Worm (Caenorhabditis elegans): Measurements from ENCODE around the gene Y54F10BM.12.

The Y54F10BM.12 gene

DNA sequence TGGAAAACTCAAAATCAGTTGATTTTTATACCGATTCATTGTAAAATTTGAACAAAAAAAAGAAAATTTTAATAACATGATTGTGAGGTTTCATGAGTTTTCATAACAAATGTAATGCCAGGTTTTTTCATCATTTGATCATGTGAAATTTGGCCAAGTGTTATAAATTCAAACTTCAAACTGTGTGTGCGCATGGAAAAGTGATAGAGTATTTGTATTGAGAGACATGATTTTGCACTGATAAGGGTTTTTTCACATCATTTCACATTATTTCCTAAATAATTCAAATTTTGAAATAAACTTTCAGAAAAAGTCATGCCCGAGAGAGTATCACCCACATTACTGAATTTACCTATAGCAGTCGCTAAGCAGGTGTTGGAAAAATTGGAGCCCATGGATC lies 38.3 kb downstream of the Y54F10BM.12 start, which contains the start of gene fbxa-219:
Gene fbxa-219 (plus strand): TSS at position 277 of the 400 bp plus-strand sequence.
- TF ChIP-seq cog-1 (tag; optimal IDR thresholded peaks at IDR 0.05) (no peak), T22C8.4 (GFP tag; IDR thresholded peaks at IDR 0.05) (no peak), flt-1 (GFP tag; IDR thresholded peaks at IDR 0.05) (no peak), tab-1 (GFP tag; IDR thresholded peaks at IDR 0.05) (no peak)

DNA sequence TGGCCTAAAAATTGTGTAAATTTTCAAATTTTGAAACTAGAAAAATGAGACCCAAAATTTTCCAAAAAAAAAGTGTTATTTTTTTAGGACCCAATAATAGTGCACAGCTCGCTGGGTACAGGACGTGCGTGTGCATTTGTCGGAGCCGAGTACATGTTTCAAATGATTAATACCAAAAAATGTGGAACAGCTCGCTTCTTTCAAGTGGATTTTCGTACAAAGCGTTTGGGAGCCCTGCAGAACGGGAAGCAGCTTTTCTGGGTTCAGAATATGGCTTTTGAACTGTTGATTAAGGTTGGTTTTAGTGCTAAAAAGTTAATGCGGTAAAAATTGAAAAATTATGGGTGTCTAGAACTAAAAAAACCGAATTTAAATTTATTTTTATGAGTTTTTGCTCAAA lies 41.2 kb downstream of the Y54F10BM.12 start:
- no peak for TF ChIP-seq ztf-23 (GFP tag; IDR thresholded peaks at IDR 0.05)
- no peak for TF ChIP-seq ref-1 (GFP tag; conservative IDR thresholded peaks at IDR 0.05)
- no peak for TF ChIP-seq med-1 (GFP tag; optimal IDR thresholded peaks at IDR 0.05; ENCODE audit: insufficient read depth)
- TF ChIP-seq tab-1 (GFP tag; IDR thresholded peaks at IDR 0.05) = no peak
- no peak for TF ChIP-seq T22C8.4 (GFP tag; IDR thresholded peaks at IDR 0.05)
- TF ChIP-seq flt-1 (GFP tag; IDR thresholded peaks at IDR 0.05) = no peak
- TF ChIP-seq ztf-29 (GFP tag; IDR thresholded peaks at IDR 0.05) = no peak
- no peak for TF ChIP-seq klf-2 (GFP tag; conservative IDR thresholded peaks at IDR 0.05)
- no peak for TF ChIP-seq cog-1 (tag; optimal IDR thresholded peaks at IDR 0.05)

DNA sequence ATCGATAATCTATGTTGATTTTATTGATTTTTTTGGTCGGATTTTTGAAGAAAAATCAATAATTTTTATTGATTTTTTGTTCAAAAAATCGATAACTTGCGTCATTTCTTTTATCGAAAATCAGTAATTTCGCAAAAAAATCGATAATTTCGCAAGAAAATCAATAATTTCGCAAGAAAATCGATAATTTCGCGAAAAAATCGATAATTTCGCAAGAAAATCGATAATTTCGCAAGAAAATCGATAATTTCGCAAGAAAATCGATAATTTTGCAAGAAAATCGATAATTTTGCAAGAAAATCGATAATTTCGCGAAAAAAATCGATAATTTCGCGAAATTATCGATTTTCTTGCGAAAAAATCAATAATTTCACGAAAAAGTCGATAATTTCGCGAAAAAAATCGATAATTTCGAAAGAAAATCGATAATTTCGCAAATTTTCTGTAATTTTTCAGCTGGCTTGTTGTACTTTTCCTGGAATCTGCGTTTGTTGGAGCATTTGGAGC lies 46.1 kb downstream of the Y54F10BM.12 start:
- peak; percentile 97 for TF ChIP-seq T22C8.4 (GFP tag; IDR thresholded peaks at IDR 0.05)
- TF ChIP-seq med-1 (GFP tag; optimal IDR thresholded peaks at IDR 0.05; ENCODE audit: insufficient read depth) = no peak

DNA sequence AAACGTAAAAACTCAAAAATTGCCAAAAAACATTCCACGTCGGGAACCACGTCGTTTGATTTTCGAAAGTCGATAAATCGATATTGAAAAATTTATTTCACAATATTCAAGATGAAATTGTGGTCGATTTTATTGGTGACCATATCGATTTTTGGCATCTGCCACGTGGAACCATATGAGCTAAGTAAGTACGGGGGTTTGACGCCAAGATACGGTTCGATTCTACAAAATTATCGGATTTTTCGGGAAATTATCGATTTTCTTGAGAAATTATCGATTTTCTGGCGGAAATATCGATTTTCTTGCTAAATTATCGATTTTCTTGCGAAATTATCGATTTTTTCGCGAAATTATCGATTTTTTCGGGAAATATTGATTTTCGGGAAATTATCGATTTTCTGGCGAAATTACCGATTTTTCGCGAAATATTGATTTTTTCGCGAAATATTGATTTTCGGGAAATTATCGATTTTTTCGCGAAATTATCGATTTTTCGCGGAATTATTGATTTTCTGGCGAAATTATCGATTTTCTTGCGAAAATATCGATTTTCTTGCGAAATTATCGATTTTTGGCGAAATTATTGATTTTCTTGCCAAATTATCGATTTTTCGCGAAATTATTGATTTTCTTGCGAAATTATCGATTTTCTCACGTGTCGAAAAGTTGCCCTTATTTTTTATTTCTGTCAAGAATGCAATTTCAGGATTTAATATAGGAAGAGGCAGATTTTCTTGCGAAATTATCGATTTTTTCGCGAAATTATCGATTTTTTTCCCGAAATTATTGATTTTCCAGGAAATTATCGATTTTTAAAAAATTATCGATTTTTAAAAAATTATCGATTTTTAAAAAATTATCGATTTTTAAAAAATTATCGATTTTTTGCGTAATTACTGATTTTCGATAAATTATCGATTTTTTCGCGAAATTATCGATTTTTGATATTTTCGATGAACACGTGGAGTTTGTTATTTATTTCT lies 47.2 kb downstream of the Y54F10BM.12 start, which contains the start of gene Y54F10BM.3:
Gene Y54F10BM.3 (plus strand): TSS at position 51 of the 983 bp plus-strand sequence.
- TF ChIP-seq cog-1 (tag; optimal IDR thresholded peaks at IDR 0.05) (no peak), flt-1 (GFP tag; IDR thresholded peaks at IDR 0.05) (no peak), T22C8.4 (GFP tag; IDR thresholded peaks at IDR 0.05) (peak; percentile 98)

DNA sequence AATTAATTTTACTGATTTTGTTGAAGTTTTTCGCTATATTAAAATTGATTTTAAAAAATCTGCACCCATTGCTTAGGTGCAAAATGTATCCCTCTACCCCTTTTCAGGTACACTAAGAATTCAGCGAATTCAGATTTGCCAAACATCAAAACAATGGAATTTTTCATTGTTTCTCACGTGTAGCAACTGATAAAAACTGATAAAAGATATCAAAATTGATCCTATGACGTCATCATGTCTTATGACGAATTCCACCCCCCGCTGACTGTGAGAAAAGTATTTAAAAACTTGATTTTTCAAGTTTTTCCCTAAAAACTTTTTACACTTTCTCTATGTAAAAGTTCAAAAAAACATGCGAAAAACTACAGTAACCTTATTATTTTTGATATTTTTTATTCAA lies 48.9 kb downstream of the Y54F10BM.12 start, which contains the start of gene Y54F10BM.22:
Gene Y54F10BM.22 (plus strand): TSS at position 331 of the 400 bp plus-strand sequence.
- TF ChIP-seq med-1 (GFP tag; optimal IDR thresholded peaks at IDR 0.05; ENCODE audit: insufficient read depth) = no peak
- no peak for TF ChIP-seq klf-2 (GFP tag; conservative IDR thresholded peaks at IDR 0.05)

DNA sequence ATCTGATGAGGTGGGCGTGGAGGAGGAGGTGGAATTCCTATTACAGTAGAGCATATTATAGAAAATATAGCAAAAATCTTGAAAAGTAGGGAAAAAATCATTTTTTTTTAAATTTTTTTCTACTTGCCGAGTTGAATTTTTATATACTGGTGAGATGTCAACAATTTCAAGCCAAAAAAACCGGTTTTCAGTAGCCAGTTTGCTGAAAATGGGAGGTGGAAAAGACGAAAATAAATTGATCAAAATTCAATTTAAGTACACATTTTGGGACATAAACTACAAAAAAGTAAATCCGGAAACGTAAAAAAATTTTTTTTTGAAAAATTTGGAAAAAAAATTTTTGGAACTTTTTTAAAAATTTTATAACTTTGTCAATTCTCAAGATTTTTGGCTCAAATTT lies 50.0 kb downstream of the Y54F10BM.12 start, which contains the start of gene Y54F10BM.23:
Gene Y54F10BM.23 (minus strand): TSS at position 101 of the 400 bp plus-strand sequence.
- no peak for TF ChIP-seq ref-1 (GFP tag; conservative IDR thresholded peaks at IDR 0.05)
- no peak for TF ChIP-seq ztf-23 (GFP tag; IDR thresholded peaks at IDR 0.05)
- no peak for TF ChIP-seq med-1 (GFP tag; optimal IDR thresholded peaks at IDR 0.05; ENCODE audit: insufficient read depth)
- TF ChIP-seq cog-1 (tag; optimal IDR thresholded peaks at IDR 0.05) = no peak
- TF ChIP-seq tab-1 (GFP tag; IDR thresholded peaks at IDR 0.05) = no peak
- no peak for TF ChIP-seq ztf-29 (GFP tag; IDR thresholded peaks at IDR 0.05)
- no peak for TF ChIP-seq flt-1 (GFP tag; IDR thresholded peaks at IDR 0.05)
- TF ChIP-seq klf-2 (GFP tag; conservative IDR thresholded peaks at IDR 0.05) = no peak
- TF ChIP-seq T22C8.4 (GFP tag; IDR thresholded peaks at IDR 0.05) = no peak
